Fruit fly (Drosophila melanogaster): ENCODE results near the gene CG34155.

The CG34155 gene

dm6 chr3R:30590237-30590636 lies 30.2 kb upstream of the CG34155 start (continued):
- no peak for TF ChIP-seq Side (GFP tag; optimal IDR thresholded peaks at IDR 0.05)
- TF ChIP-seq Sox102F (GFP tag; optimal IDR thresholded peaks at IDR 0.05), result peak; percentile 17
- TF ChIP-seq phol (tag; optimal IDR thresholded peaks at IDR 0.05), result peak; percentile 26
- no peak for TF ChIP-seq Spps (tag; optimal IDR thresholded peaks at IDR 0.05)
- peak; percentile 52 for TF ChIP-seq dmrt99B (tag; optimal IDR thresholded peaks at IDR 0.05)
- TF ChIP-seq unpg (GFP tag; optimal IDR thresholded peaks at IDR 0.05), result peak; percentile 0
- TF ChIP-seq ato (GFP tag; IDR thresholded peaks at IDR 0.05; ENCODE audit: partially characterized antibody), result no peak
- no peak for TF ChIP-seq ems (GFP tag; optimal IDR thresholded peaks at IDR 0.05)
- no peak for TF ChIP-seq Dfd (GFP tag; optimal IDR thresholded peaks at IDR 0.05)
- peak; percentile 15 for TF ChIP-seq CG7839 (tag; optimal IDR thresholded peaks at IDR 0.05)
- peak; percentile 12 for TF ChIP-seq CG10979 (tag; optimal IDR thresholded peaks at IDR 0.05)
- TF ChIP-seq Gug (GFP tag; IDR thresholded peaks at IDR 0.05), result no peak
- 0 out of 2 replicates have a peak, but pooled peaks have one; percentile 14 for TF ChIP-seq CG31441 (GFP tag; IDR thresholded peaks at IDR 0.05)
- TF ChIP-seq sens (GFP tag), result no peak
- TF ChIP-seq CG7357 (GFP tag; IDR thresholded peaks at IDR 0.05), result no peak
- TF ChIP-seq Ptx1 (GFP tag; IDR thresholded peaks at IDR 0.05), result peak; percentile 40
- TF ChIP-seq nom (GFP tag; optimal IDR thresholded peaks at IDR 0.05), result no peak

dm6 chr3R:30587196-30587753 lies 27.3 kb upstream of the CG34155 start, which contains the start of gene CG9717:
Gene CG9717, minus strand, starts transcription at chr3R:30587302.
- TF ChIP-seq tap (tag; optimal IDR thresholded peaks at IDR 0.05) (no peak), CoRest (tag; optimal IDR thresholded peaks at IDR 0.05) (no peak), sd (tag; optimal IDR thresholded peaks at IDR 0.05) (no peak), Hey (tag; optimal IDR thresholded peaks at IDR 0.05) (no peak), Rx (GFP tag; IDR thresholded peaks at IDR 0.05) (no peak), CG9215 (GFP tag; IDR thresholded peaks at IDR 0.05) (no peak), CG10267 (tag; optimal IDR thresholded peaks at IDR 0.05) (no peak), row (GFP tag; IDR thresholded peaks at IDR 0.05) (no peak), pnt (GFP tag; optimal IDR thresholded peaks at IDR 0.05) (no peak), CG17361 (GFP tag; IDR thresholded peaks at IDR 0.05) (no peak), Myb (GFP tag; optimal IDR thresholded peaks at IDR 0.05) (no peak), chinmo (GFP tag; IDR thresholded peaks at IDR 0.05; ENCODE audit: partially characterized antibody) (0 out of 4 replicates have a peak, but pooled peaks have one; percentile 17), wdn (GFP tag; IDR thresholded peaks at IDR 0.05) (no peak), Gsc (GFP tag; IDR thresholded peaks at IDR 0.05) (no peak), sc (optimal IDR thresholded peaks at IDR 0.05) (no peak), sc (GFP tag; optimal IDR thresholded peaks at IDR 0.05) (no peak), ATbp (GFP tag; optimal IDR thresholded peaks at IDR 0.05) (no peak), B-H2 (GFP tag; optimal IDR thresholded peaks at IDR 0.05) (no peak), Fer2 (tag; optimal IDR thresholded peaks at IDR 0.05) (no peak), exex (tag; optimal IDR thresholded peaks at IDR 0.05) (no peak), Aef1 (GFP tag; IDR thresholded peaks at IDR 0.05) (no peak), CG18262 (tag; optimal IDR thresholded peaks at IDR 0.05) (no peak), CG4328 (GFP tag; optimal IDR thresholded peaks at IDR 0.05) (no peak), hbn (GFP tag; IDR thresholded peaks at IDR 0.05; ENCODE audit: partially characterized antibody) (no peak), unc-4 (GFP tag; IDR thresholded peaks at IDR 0.05; ENCODE audit: partially characterized antibody) (no peak), zfh2 (GFP tag; optimal IDR thresholded peaks at IDR 0.05) (no peak), Hr78 (GFP tag; optimal IDR thresholded peaks at IDR 0.05) (no peak), Med (GFP tag) (peak; percentile 55), CG11456 (GFP tag; IDR thresholded peaks at IDR 0.05) (no peak), CG2678 (tag; optimal IDR thresholded peaks at IDR 0.05) (no peak), sr (GFP tag; IDR thresholded peaks at IDR 0.05) (peak; percentile 10; the same call in 1 of the 3 replicates), CG3726 (GFP tag; IDR thresholded peaks at IDR 0.05) (no peak), CG9817 (tag; optimal IDR thresholded peaks at IDR 0.05) (no peak), MESR4 (GFP tag; optimal IDR thresholded peaks at IDR 0.05) (no peak)

Data from whole organism, embryonic.